Worm (Caenorhabditis elegans): ENCODE results near the gene C01G10.14.

The C01G10.14 gene

ce11 chrV:15109260-15109659, 3.5 kb upstream of the C01G10.14 start, which contains the start of gene Y75B12A.2:
Y75B12A.2 (plus strand) TSS chrV:15109560.
- no peak for TF ChIP-seq unc-62 (GFP tag; optimal IDR thresholded peaks at IDR 0.05)
- no peak for TF ChIP-seq dox-1 (GFP tag; IDR thresholded peaks at IDR 0.05)
- no peak for TF ChIP-seq F23B12.7 (tag; optimal IDR thresholded peaks at IDR 0.05; ENCODE audit: insufficient read depth)

DNA sequence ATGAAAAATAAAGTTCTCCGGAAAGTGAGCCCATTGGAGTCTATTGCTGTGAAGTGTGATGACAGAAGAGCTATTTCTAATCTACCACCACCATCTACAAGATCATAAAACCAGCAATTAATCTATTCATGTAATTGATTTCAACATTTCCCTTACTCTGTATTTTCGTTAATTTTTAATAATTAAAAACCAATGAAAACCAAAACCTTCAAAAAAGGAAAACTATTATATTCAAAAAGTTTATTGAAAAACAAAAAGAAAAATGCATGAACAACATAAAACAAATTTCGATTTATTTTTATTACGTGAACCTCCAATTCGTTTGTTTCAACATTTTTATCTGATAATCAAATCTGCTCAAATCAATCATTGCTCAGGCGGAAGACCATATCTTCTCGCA, 6.3 kb downstream of the C01G10.14 start, which contains the start of gene C01G10.1:
Gene C01G10.1, plus strand, starts transcription at position 301 of the 400 bp plus-strand sequence.
- TF ChIP-seq cebp-2 (GFP tag; IDR thresholded peaks at IDR 0.05) (no peak), nfyb-1 (GFP tag; IDR thresholded peaks at IDR 0.05) (no peak), him-1 (tag; optimal IDR thresholded peaks at IDR 0.05) (no peak), attf-3 (GFP tag; conservative IDR thresholded peaks at IDR 0.05) (no peak), madf-10 (tag; optimal IDR thresholded peaks at IDR 0.05) (no peak), efl-1 (GFP tag; optimal IDR thresholded peaks at IDR 0.05) (no peak), T07F8.4 (tag; optimal IDR thresholded peaks at IDR 0.05) (no peak), B0336.3 (GFP tag; IDR thresholded peaks at IDR 0.05) (no peak), unc-130 (GFP tag; optimal IDR thresholded peaks at IDR 0.05) (no peak), aptf-3 (GFP tag; IDR thresholded peaks at IDR 0.05) (no peak), F57C9.4 (tag; optimal IDR thresholded peaks at IDR 0.05) (no peak), zfh-2 (GFP tag; conservative IDR thresholded peaks at IDR 0.05) (no peak), lsy-27 (tag; optimal IDR thresholded peaks at IDR 0.05; ENCODE audit: borderline replicate concordance, insufficient read depth) (no peak)

- TF ChIP-seq lsy-27 (tag; optimal IDR thresholded peaks at IDR 0.05; ENCODE audit: borderline replicate concordance, insufficient read depth) = no peak
- TF ChIP-seq C06A6.2 (GFP tag; conservative IDR thresholded peaks at IDR 0.05) = no peak
- no peak for TF ChIP-seq T26A5.8 (tag; optimal IDR thresholded peaks at IDR 0.05)
- no peak for TF ChIP-seq ztf-28 (GFP tag; IDR thresholded peaks at IDR 0.05)
- no peak for TF ChIP-seq F10E7.11 (tag; optimal IDR thresholded peaks at IDR 0.05)
These were observed 11.0 kb downstream of the C01G10.14 start, which contains the start of gene srx-78 for ce11 chrV:15094749-15095148. srx-78 (plus strand) TSS chrV:15095049.

- no peak for TF ChIP-seq unc-130 (GFP tag; optimal IDR thresholded peaks at IDR 0.05)
- TF ChIP-seq xnd-1 (tag; optimal IDR thresholded peaks at IDR 0.05) = no peak
- no peak for TF ChIP-seq egl-18 (GFP tag; IDR thresholded peaks at IDR 0.05)
- no peak for TF ChIP-seq nfyb-1 (GFP tag; IDR thresholded peaks at IDR 0.05)
- TF ChIP-seq T26A5.8 (tag; optimal IDR thresholded peaks at IDR 0.05) = no peak
- no peak for TF ChIP-seq somi-1 (GFP tag; optimal IDR thresholded peaks at IDR 0.05)
- no peak for TF ChIP-seq B0336.3 (GFP tag; IDR thresholded peaks at IDR 0.05)
- no peak for TF ChIP-seq fkh-3 (tag; optimal IDR thresholded peaks at IDR 0.05)
- no peak for TF ChIP-seq ztf-22 (GFP tag; optimal IDR thresholded peaks at IDR 0.05)
- TF ChIP-seq F39B2.1 (GFP tag; IDR thresholded peaks at IDR 0.05) = no peak
- no peak for TF ChIP-seq tbx-9 (tag; optimal IDR thresholded peaks at IDR 0.05; ENCODE audit: borderline replicate concordance)
- no peak for TF ChIP-seq hsf-1 (GFP tag; IDR thresholded peaks at IDR 0.05)
- no peak for TF ChIP-seq ztf-3 (GFP tag; optimal IDR thresholded peaks at IDR 0.05)
- TF ChIP-seq madf-10 (tag; optimal IDR thresholded peaks at IDR 0.05) = no peak
- TF ChIP-seq lin-40 (tag; optimal IDR thresholded peaks at IDR 0.05) = no peak
- no peak for TF ChIP-seq F57C9.4 (tag; optimal IDR thresholded peaks at IDR 0.05)
- no peak for TF ChIP-seq nhr-80 (tag; optimal IDR thresholded peaks at IDR 0.05)
- TF ChIP-seq chd-7 (tag; optimal IDR thresholded peaks at IDR 0.05) = no peak
- no peak for TF ChIP-seq mes-4 (tag; optimal IDR thresholded peaks at IDR 0.05)
These were observed 13.1 kb downstream of the C01G10.14 start, which contains the start of gene txt-12 for ce11 chrV:15092666-15093065. txt-12 (plus strand) TSS chrV:15092966.

ce11 chrV:15090457-15090856, 15.3 kb downstream of the C01G10.14 start, which contains the start of gene C01G10.17:
C01G10.17 (plus strand) TSS chrV:15090757.
- no peak for TF ChIP-seq ccch-3 (GFP tag; optimal IDR thresholded peaks at IDR 0.05)
- no peak for TF ChIP-seq snpc-4 (GFP tag; optimal IDR thresholded peaks at IDR 0.05)
- no peak for TF ChIP-seq snpc-4 (tag; optimal IDR thresholded peaks at IDR 0.05)
- no peak for TF ChIP-seq ztf-6 (GFP tag; IDR thresholded peaks at IDR 0.05)
- no peak for TF ChIP-seq tbp1 (GFP tag; optimal IDR thresholded peaks at IDR 0.05)
